Worm (Caenorhabditis elegans): ENCODE results near the gene madf-9.

The madf-9 gene

DNA sequence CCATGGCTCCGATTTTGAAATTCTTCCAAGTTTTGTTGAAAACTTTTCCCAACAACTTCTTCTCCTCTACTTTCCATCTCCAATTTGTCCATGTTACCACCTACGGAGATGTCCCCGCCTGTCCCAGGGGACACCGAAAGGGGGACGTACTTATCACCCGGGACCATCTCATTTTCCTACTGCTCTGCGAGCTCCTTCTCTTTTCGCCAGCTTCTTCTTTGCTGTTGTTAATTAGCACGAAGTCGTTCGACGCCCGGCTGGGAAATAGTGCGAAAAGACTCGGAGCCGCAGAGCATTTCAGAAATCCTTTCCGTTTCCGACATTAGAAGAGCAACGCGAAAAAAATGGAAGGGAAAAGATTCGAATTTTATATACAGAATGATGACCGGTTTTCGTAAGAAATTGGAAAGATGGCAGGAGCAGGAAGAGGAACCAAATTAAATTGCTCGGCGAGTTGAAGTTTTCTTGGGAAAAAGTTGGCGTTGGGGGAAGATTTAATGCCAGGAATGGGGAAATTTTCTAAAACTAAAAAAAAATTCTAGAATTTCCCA, 15.0 kb upstream of the madf-9 start:
- no peak for TF ChIP-seq hnd-1 (tag; optimal IDR thresholded peaks at IDR 0.05)

DNA sequence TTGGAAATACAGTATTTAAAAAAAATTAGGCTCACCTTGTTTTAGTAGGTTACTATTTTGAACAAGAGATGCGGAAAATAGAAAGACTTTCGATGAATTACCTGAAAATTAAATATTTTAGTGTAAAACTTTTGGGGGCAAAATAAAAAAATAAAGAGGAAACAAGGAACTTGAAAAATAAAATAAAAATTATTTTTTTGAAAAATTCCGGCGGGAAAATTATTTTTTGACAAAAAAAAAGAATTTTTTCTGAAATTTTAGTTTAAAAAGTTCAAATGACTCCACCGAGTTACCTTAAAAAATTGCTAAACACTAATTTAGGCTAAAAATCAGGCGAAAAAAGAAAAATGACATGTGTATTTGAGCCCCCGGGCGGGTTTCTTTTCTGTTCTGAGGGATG, 12.3 kb upstream of the madf-9 start, which contains the start of the genes cha-1 and unc-17:
Gene cha-1 (minus strand): TSS at position 101 of the 400 bp plus-strand sequence.
Gene unc-17 (minus strand): TSS at position 103 of the 400 bp plus-strand sequence.
- TF ChIP-seq sea-1 (GFP tag; conservative IDR thresholded peaks at IDR 0.05) = no peak

DNA sequence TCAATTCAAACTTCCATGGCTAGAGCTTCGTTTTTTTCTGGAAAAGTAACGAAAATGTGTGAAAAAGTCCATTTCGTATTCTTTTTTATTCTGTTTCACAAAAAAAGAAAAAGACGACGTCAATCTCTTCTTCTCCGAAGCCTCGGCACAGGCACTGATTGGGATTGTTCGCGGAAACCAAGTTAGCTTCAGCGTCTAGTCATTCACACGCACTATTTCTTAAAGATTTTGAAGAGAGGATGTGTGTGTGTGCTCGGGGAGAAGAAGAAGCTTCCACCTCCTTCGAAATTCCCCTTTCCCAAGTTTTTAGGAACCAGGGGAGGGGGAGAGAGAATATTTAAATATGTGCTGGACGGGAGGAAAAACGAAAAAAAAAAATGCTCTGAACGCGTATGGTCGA, 10.4 kb upstream of the madf-9 start:
- TF ChIP-seq flt-1 (GFP tag; IDR thresholded peaks at IDR 0.05) (no peak), ceh-36 (tag; optimal IDR thresholded peaks at IDR 0.05) (no peak), ama-1 (optimal IDR thresholded peaks at IDR 0.05) (no peak), F13C5.2 (tag; optimal IDR thresholded peaks at IDR 0.05) (no peak), ets-7 (tag; optimal IDR thresholded peaks at IDR 0.05) (no peak), ceh-13 (GFP tag; optimal IDR thresholded peaks at IDR 0.05) (no peak), hnd-1 (tag; optimal IDR thresholded peaks at IDR 0.05) (no peak), tbx-11 (GFP tag; IDR thresholded peaks at IDR 0.05) (no peak), hmbx-1 (tag; optimal IDR thresholded peaks at IDR 0.05) (no peak), tra-4 (tag; optimal IDR thresholded peaks at IDR 0.05) (no peak)

DNA sequence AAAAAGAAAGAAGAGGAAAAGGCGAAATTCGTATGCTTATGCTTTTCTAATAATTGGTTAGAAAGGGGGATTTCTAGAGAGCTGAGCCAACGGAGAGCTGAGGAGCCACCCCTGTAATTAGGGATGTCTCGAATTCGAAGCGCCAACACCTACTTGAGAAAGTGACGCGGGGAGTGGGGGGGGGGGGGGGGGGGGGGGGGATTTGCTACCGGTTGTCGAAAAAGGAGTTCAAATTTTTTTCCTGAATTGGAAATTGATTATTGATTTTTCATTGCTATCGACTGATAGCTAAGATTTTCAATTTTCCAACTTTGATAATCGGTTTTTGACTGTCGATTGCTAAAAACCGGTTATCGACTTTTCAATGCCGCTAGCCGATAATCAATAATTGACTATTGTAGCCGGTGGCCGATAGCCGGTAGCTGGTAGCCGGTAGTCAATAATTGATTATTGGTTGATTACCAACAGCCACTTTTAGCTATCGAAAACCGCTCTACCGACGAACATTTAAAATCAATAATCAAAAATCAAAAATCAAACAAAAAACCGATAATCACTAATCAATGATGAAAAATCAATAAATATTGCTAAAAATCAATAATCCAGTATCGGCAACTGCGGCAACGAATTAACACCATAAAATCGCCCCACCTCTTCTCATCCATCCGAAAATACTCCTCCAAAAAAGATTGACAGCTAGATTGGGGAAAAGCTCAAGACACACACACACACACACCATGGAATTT, 7.8 kb upstream of the madf-9 start:
- TF ChIP-seq sea-1 (GFP tag; conservative IDR thresholded peaks at IDR 0.05) (no peak), hmbx-1 (tag; optimal IDR thresholded peaks at IDR 0.05) (no peak)

DNA sequence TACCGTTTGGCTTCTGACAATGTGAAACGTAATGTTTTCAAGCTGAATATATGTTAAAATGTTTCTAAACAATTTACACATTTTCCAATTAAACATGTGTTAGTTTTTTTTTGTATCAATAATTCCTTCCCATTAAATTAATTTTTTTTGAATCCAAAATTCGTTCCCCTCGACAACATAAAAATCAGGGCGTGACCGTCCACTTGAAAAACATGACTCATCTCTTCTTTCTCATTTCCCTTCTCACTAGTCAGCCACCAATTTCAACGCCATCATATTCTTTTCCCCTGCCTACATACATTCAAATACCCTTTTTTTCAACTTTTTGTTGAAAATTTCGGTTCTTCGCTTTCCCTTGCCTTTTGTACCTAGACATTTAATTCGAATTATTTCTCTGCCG, 4.4 kb upstream of the madf-9 start:
- TF ChIP-seq hmbx-1 (tag; optimal IDR thresholded peaks at IDR 0.05) (no peak), sea-1 (GFP tag; conservative IDR thresholded peaks at IDR 0.05) (no peak), ets-7 (tag; optimal IDR thresholded peaks at IDR 0.05) (no peak), hnd-1 (tag; optimal IDR thresholded peaks at IDR 0.05) (no peak), scrt-1 (GFP tag; IDR thresholded peaks at IDR 0.05) (no peak), ceh-36 (tag; optimal IDR thresholded peaks at IDR 0.05) (no peak), pes-1 (GFP tag; IDR thresholded peaks at IDR 0.05) (no peak), ama-1 (optimal IDR thresholded peaks at IDR 0.05) (no peak), aly-1 (tag; optimal IDR thresholded peaks at IDR 0.05) (no peak), tbx-37 (GFP tag; conservative IDR thresholded peaks at IDR 0.05) (no peak), tra-4 (tag; optimal IDR thresholded peaks at IDR 0.05) (no peak), B0310.2 (tag; optimal IDR thresholded peaks at IDR 0.05) (no peak), flt-1 (GFP tag; IDR thresholded peaks at IDR 0.05) (no peak), ceh-13 (GFP tag; optimal IDR thresholded peaks at IDR 0.05) (no peak), hmg-4 (GFP tag; optimal IDR thresholded peaks at IDR 0.05) (no peak), tbx-11 (GFP tag; IDR thresholded peaks at IDR 0.05) (no peak), F13C5.2 (tag; optimal IDR thresholded peaks at IDR 0.05) (no peak)

DNA sequence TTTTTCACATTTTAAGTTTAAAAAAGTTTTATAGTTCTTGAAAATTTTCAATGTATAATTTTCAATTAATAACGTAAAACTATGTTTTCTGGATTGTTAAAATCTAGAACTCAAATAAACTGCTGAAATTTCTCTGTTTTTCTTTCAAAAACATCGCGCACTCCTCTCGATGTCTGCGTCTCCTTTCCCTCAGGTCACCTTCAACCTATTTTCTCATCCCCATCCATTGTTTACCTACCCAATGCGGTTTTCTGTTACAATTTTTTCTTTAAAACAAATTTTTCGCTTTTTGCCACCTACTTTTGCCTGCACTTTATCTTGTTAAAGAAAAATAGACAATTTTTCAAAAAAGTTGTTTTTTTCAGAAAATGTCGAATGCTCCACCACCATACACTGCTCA, 3.6 kb upstream of the madf-9 start, which contains the start of gene ZC416.2:
Gene ZC416.2 (plus strand): TSS at position 366 of the 400 bp plus-strand sequence.
- TF ChIP-seq ama-1 (optimal IDR thresholded peaks at IDR 0.05) (no peak), F13C5.2 (tag; optimal IDR thresholded peaks at IDR 0.05) (no peak), pes-1 (GFP tag; IDR thresholded peaks at IDR 0.05) (no peak), hnd-1 (tag; optimal IDR thresholded peaks at IDR 0.05) (no peak), ets-7 (tag; optimal IDR thresholded peaks at IDR 0.05) (no peak), tbx-37 (GFP tag; conservative IDR thresholded peaks at IDR 0.05) (no peak), B0310.2 (tag; optimal IDR thresholded peaks at IDR 0.05) (no peak), tbx-11 (GFP tag; IDR thresholded peaks at IDR 0.05) (no peak), sea-1 (GFP tag; conservative IDR thresholded peaks at IDR 0.05) (no peak), aly-1 (tag; optimal IDR thresholded peaks at IDR 0.05) (no peak), scrt-1 (GFP tag; IDR thresholded peaks at IDR 0.05) (no peak), ceh-36 (tag; optimal IDR thresholded peaks at IDR 0.05) (no peak), tra-4 (tag; optimal IDR thresholded peaks at IDR 0.05) (no peak), hmbx-1 (tag; optimal IDR thresholded peaks at IDR 0.05) (no peak), flt-1 (GFP tag; IDR thresholded peaks at IDR 0.05) (no peak), hmg-4 (GFP tag; optimal IDR thresholded peaks at IDR 0.05) (no peak), ceh-13 (GFP tag; optimal IDR thresholded peaks at IDR 0.05) (no peak)

DNA sequence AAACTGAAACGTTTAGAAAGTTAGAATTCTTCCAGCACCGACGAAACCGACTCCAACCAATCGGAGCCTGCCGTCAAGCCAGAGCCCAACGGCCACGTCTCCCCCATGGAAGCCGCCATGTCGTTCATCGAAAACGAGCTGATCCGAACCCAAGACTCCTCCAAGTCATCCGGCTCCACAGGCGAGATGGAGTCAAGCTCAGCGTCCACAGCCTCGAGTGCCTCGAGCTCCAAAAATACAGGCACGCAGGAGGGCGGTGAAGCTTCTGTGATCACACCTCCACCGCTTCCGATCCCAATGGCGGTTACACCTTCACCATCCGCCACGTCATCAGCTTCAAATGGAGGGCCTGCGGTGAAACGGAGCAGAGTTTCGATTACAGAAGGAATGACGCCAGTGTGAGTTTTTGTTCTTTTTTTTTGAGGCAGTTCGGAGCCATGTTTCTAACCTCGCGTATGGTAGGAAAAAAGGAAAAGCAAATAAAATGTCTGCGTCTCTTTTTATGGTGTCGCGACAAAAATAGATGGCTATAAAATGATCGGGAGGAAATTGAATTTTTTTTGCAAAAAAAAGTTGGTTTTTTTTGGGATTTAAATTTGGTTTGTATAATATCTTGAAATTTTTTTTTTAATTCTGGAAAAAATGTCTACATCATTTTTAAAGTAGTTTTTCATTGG, 1.5 kb downstream of the madf-9 start:
- TF ChIP-seq hmg-4 (GFP tag; optimal IDR thresholded peaks at IDR 0.05) (no peak), tbx-37 (GFP tag; conservative IDR thresholded peaks at IDR 0.05) (no peak), hmbx-1 (tag; optimal IDR thresholded peaks at IDR 0.05) (no peak), F13C5.2 (tag; optimal IDR thresholded peaks at IDR 0.05) (no peak), ceh-13 (GFP tag; optimal IDR thresholded peaks at IDR 0.05) (no peak), hnd-1 (tag; optimal IDR thresholded peaks at IDR 0.05) (no peak), B0310.2 (tag; optimal IDR thresholded peaks at IDR 0.05) (no peak), pes-1 (GFP tag; IDR thresholded peaks at IDR 0.05) (no peak), ama-1 (optimal IDR thresholded peaks at IDR 0.05) (no peak)

DNA sequence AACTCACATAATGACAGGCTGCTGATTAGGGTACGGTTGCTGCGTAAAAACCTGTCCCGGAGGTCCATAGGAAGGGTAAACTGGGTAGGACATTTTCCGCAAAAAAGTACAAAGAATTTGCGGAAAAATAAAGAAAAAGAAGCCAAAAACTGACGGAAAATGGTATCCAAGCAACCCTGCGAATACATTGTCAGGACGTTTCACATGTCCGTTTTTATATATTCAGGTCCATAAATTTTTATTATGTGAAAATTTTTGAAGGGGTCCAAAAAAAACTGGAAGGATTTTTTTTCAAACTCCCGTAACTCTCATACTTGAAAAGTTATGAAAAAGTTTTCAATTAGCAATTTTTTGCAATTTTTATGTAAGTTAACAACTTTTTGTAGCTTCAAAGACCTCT, 5.3 kb downstream of the madf-9 start, which contains the start of gene CC8.3:
Gene CC8.3 (minus strand): TSS at position 101 of the 400 bp plus-strand sequence.
- TF ChIP-seq tbx-37 (GFP tag; conservative IDR thresholded peaks at IDR 0.05) = no peak
- no peak for TF ChIP-seq hmg-4 (GFP tag; optimal IDR thresholded peaks at IDR 0.05)
- TF ChIP-seq tra-4 (tag; optimal IDR thresholded peaks at IDR 0.05) = no peak
- no peak for TF ChIP-seq flt-1 (GFP tag; IDR thresholded peaks at IDR 0.05)
- no peak for TF ChIP-seq hnd-1 (tag; optimal IDR thresholded peaks at IDR 0.05)
- no peak for TF ChIP-seq tbx-11 (GFP tag; IDR thresholded peaks at IDR 0.05)
- no peak for TF ChIP-seq pes-1 (GFP tag; IDR thresholded peaks at IDR 0.05)
- TF ChIP-seq scrt-1 (GFP tag; IDR thresholded peaks at IDR 0.05) = no peak
- no peak for TF ChIP-seq aly-1 (tag; optimal IDR thresholded peaks at IDR 0.05)
- no peak for TF ChIP-seq hmbx-1 (tag; optimal IDR thresholded peaks at IDR 0.05)
- no peak for TF ChIP-seq ets-7 (tag; optimal IDR thresholded peaks at IDR 0.05)
- TF ChIP-seq ceh-13 (GFP tag; optimal IDR thresholded peaks at IDR 0.05) = no peak
- TF ChIP-seq ceh-36 (tag; optimal IDR thresholded peaks at IDR 0.05) = no peak
- TF ChIP-seq ama-1 (optimal IDR thresholded peaks at IDR 0.05) = no peak
- TF ChIP-seq F13C5.2 (tag; optimal IDR thresholded peaks at IDR 0.05) = no peak
- no peak for TF ChIP-seq sea-1 (GFP tag; conservative IDR thresholded peaks at IDR 0.05)
- TF ChIP-seq B0310.2 (tag; optimal IDR thresholded peaks at IDR 0.05) = no peak

Data from whole organism, early embryonic.